Fruit fly (Drosophila melanogaster) whole organism, embryonic: ENCODE results near the gene CG31176.

Experiments
- B-H2 ChIP-seq: fragments of 200-800 bp; sonication (Bioruptor generic); optimal IDR thresholded peaks from 2 replicates; lab custom pipeline; 2018; ENCODE audit warnings: missing biosample characterization, mild to moderate bottlenecking, missing genetic modification characterization
- CG10654 ChIP-seq: fragments of 200-800 bp; sonication (Bioruptor generic); optimal IDR thresholded peaks from 2 replicates; lab custom pipeline; 2016; ENCODE audit warnings: missing biosample characterization, missing genetic modification characterization
- CG10959 ChIP-seq: fragments of 200-800 bp; sonication (Bioruptor generic); IDR thresholded peaks from 2 replicates; pipeline ENCODE4 v1.3.6; 2022; ENCODE audit warnings: missing biosample characterization, missing genetic modification characterization
- CG11085 ChIP-seq: fragments of 200-800 bp; sonication (Bioruptor generic); IDR thresholded peaks from 2 replicates; pipeline ENCODE4 v1.3.6; 2022; ENCODE audit warnings: missing biosample characterization, missing genetic modification characterization
- CG11247 ChIP-seq: fragments of 200-800 bp; sonication (Bioruptor generic); IDR thresholded peaks from 2 replicates; pipeline ENCODE4 v1.3.6; 2022; ENCODE audit warnings: missing biosample characterization, missing genetic modification characterization
- CG11398 ChIP-seq: fragments of 200-800 bp; sonication (Bioruptor generic); optimal IDR thresholded peaks from 2 replicates; lab custom pipeline; 2016; ENCODE audit warnings: missing biosample characterization, missing genetic modification characterization
- CG12942 ChIP-seq: fragments of 200-800 bp; sonication (Bioruptor generic); optimal IDR thresholded peaks from 3 replicates; lab custom pipeline; 2016; ENCODE audit warnings: missing biosample characterization, missing genetic modification characterization
- CG13123 ChIP-seq: fragments of 200-800 bp; sonication (Bioruptor generic); optimal IDR thresholded peaks from 2 replicates; lab custom pipeline; 2016; ENCODE audit warnings: missing biosample characterization, missing genetic modification characterization
- CG1529 ChIP-seq: fragments of 200-800 bp; sonication (Bioruptor generic); optimal IDR thresholded peaks from 3 replicates; lab custom pipeline; 2018; ENCODE audit warnings: missing biosample characterization, missing genetic modification characterization
- CG18764 ChIP-seq: fragments of 200-800 bp; sonication (Bioruptor generic); optimal IDR thresholded peaks from 3 replicates; lab custom pipeline; 2016; ENCODE audit warnings: missing biosample characterization, missing genetic modification characterization
- CG31365 ChIP-seq: fragments of 200-800 bp; sonication (Bioruptor generic); optimal IDR thresholded peaks from 2 replicates; lab custom pipeline; 2018; ENCODE audit warnings: missing biosample characterization, mild to moderate bottlenecking, missing genetic modification characterization
- CG3995 ChIP-seq: fragments of 200-800 bp; sonication (Bioruptor generic); optimal IDR thresholded peaks from 3 replicates; lab custom pipeline; 2016; ENCODE audit warnings: missing biosample characterization, missing genetic modification characterization
- CG4360 ChIP-seq: fragments of 200-800 bp; sonication (Bioruptor generic); IDR thresholded peaks from 2 replicates; pipeline ENCODE4 v1.3.6; 2022; ENCODE audit warnings: missing biosample characterization, missing genetic modification characterization
- CG4404 ChIP-seq: fragments of 200-800 bp; sonication (Bioruptor generic); IDR thresholded peaks from 2 replicates; pipeline ENCODE4 v1.3.6; 2022; ENCODE audit warnings: missing biosample characterization, missing genetic modification characterization
- CG4617 ChIP-seq: fragments of 200-800 bp; sonication (Bioruptor generic); optimal IDR thresholded peaks from 3 replicates; lab custom pipeline; 2016; ENCODE audit warnings: missing biosample characterization, missing genetic modification characterization, borderline replicate concordance
- CG6654 ChIP-seq: fragments of 200-800 bp; sonication (Bioruptor generic); optimal IDR thresholded peaks from 2 replicates; lab custom pipeline; 2017; ENCODE audit warnings: missing biosample characterization, mild to moderate bottlenecking, missing genetic modification characterization
- CG8388 ChIP-seq: fragments of 200-800 bp; sonication (Bioruptor generic); optimal IDR thresholded peaks from 2 replicates; lab custom pipeline; 2019; ENCODE audit warnings: missing biosample characterization, mild to moderate bottlenecking, missing genetic modification characterization, moderate library complexity
- CG8478 ChIP-seq: fragments of >200 bp; optimal IDR thresholded peaks from 2 replicates; lab custom pipeline; 2018
- CG9727 ChIP-seq: fragments of 200-800 bp; sonication (Bioruptor generic); optimal IDR thresholded peaks from 3 replicates; lab custom pipeline; 2017; ENCODE audit warnings: missing biosample characterization, mild to moderate bottlenecking, missing genetic modification characterization
- D19B ChIP-seq: fragments of 200-800 bp; sonication (Bioruptor generic); optimal IDR thresholded peaks from 2 replicates; lab custom pipeline; 2017; ENCODE audit warnings: missing biosample characterization, mild to moderate bottlenecking, missing genetic modification characterization
- Ets65A ChIP-seq: fragments of 200-800 bp; sonication (Bioruptor generic); peaks from one replicate; lab custom pipeline; 2016; ENCODE audit warnings: missing biosample characterization, missing genetic modification characterization
- H15 ChIP-seq: fragments of 200-800 bp; sonication (Bioruptor generic); IDR thresholded peaks from 3 replicates; pipeline ENCODE4 v1.3.6; 2022; ENCODE audit warnings: missing biosample characterization, missing genetic modification characterization
- Hand ChIP-seq: fragments of 200-800 bp; sonication (Bioruptor generic); optimal IDR thresholded peaks from 2 replicates; lab custom pipeline; 2017; ENCODE audit warnings: mild to moderate bottlenecking, missing biosample characterization, missing genetic modification reagents, missing genetic modification characterization
- Hmx ChIP-seq: fragments of 200-800 bp; sonication (Bioruptor generic); optimal IDR thresholded peaks from 2 replicates; lab custom pipeline; 2016; ENCODE audit warnings: missing biosample characterization, missing genetic modification characterization
- Lim3 ChIP-seq: fragments of 200-800 bp; sonication (Bioruptor generic); IDR thresholded peaks from 2 replicates; pipeline ENCODE4 v1.3.6; 2022; ENCODE audit warnings: missing biosample characterization, missing genetic modification characterization
- Med ChIP-seq: fragments of 200-800 bp; sonication (Bioruptor generic); peaks from one replicate; lab custom pipeline; 2016; ENCODE audit warnings: missing biosample characterization, missing genetic modification characterization, mild to moderate bottlenecking, inconsistent platforms, moderate library complexity
- Mes4 ChIP-seq: fragments of 200-800 bp; sonication (Bioruptor generic); optimal IDR thresholded peaks from 2 replicates; lab custom pipeline; 2016; ENCODE audit warnings: missing biosample characterization, missing genetic modification characterization
- Oaz ChIP-seq: fragments of 200-800 bp; sonication (Bioruptor generic); IDR thresholded peaks from 2 replicates; pipeline ENCODE4 v1.3.6; 2022; ENCODE audit warnings: missing biosample characterization, missing genetic modification characterization
- PHDP ChIP-seq: fragments of 200-800 bp; sonication (Bioruptor generic); optimal IDR thresholded peaks from 3 replicates; lab custom pipeline; 2018; ENCODE audit warnings: missing biosample characterization, mild to moderate bottlenecking, missing genetic modification characterization, moderate library complexity
- Scr ChIP-seq: fragments of 200-800 bp; sonication (Bioruptor generic); IDR thresholded peaks from 2 replicates; pipeline ENCODE4 v1.3.6; 2022; ENCODE audit warnings: missing biosample characterization, missing genetic modification characterization; ENCODE audit not compliant: partially characterized antibody
- Spps ChIP-seq: fragments of 200-800 bp; sonication (Bioruptor generic); optimal IDR thresholded peaks from 2 replicates; lab custom pipeline; 2018; ENCODE audit warnings: missing biosample characterization, mild to moderate bottlenecking, missing genetic modification characterization
- Tbp ChIP-seq: fragments of >200 bp; optimal IDR thresholded peaks from 2 replicates; lab custom pipeline; 2018; ENCODE audit warnings: missing biosample characterization, missing genetic modification characterization
- Usf ChIP-seq: fragments of 200-800 bp; sonication (Bioruptor generic); optimal IDR thresholded peaks from 2 replicates; lab custom pipeline; 2017; ENCODE audit warnings: missing genotype, missing biosample characterization, missing genetic modification characterization
- Vsx1 ChIP-seq: fragments of 200-800 bp; sonication (Bioruptor generic); optimal IDR thresholded peaks from 2 replicates; lab custom pipeline; 2017; ENCODE audit warnings: missing biosample characterization, mild to moderate bottlenecking, missing genetic modification characterization, missing genetic modification reagents
- ap ChIP-seq: fragments of 200-800 bp; sonication (Bioruptor generic); IDR thresholded peaks from 2 replicates; pipeline ENCODE4 v1.3.6; 2022; ENCODE audit warnings: missing biosample characterization, missing genetic modification characterization
- ato ChIP-seq: fragments of 200-800 bp; sonication (Bioruptor generic); IDR thresholded peaks from 2 replicates; pipeline ENCODE4 v1.3.6; 2022; ENCODE audit warnings: missing biosample characterization, missing genetic modification characterization; ENCODE audit not compliant: partially characterized antibody
- danr ChIP-seq: fragments of 200-800 bp; sonication (Bioruptor generic); IDR thresholded peaks from 2 replicates; pipeline ENCODE4 v1.3.6; 2022; ENCODE audit warnings: missing biosample characterization, missing genetic modification characterization
- dimm ChIP-seq: fragments of 200-800 bp; sonication (Bioruptor generic); IDR thresholded peaks from 2 replicates; pipeline ENCODE4 v1.3.6; 2022; ENCODE audit warnings: missing biosample characterization, missing genetic modification characterization
- dmrt99B ChIP-seq: fragments of 200-800 bp; sonication (Bioruptor generic); optimal IDR thresholded peaks from 2 replicates; lab custom pipeline; 2018; ENCODE audit warnings: missing biosample characterization, mild to moderate bottlenecking, missing genetic modification characterization, moderate library complexity
- dysf ChIP-seq: fragments of 200-800 bp; sonication (Bioruptor generic); IDR thresholded peaks from 3 replicates; pipeline ENCODE4 v1.3.6; 2022; ENCODE audit warnings: missing biosample characterization, missing genetic modification characterization
- en ChIP-seq: fragments of 200-800 bp; sonication (Bioruptor generic); optimal IDR thresholded peaks from 2 replicates; lab custom pipeline; 2016; ENCODE audit warnings: missing biosample characterization, missing genetic modification characterization
- fru ChIP-seq: fragments of >200 bp; optimal IDR thresholded peaks from 2 replicates; lab custom pipeline; 2017
- gfzf ChIP-seq: fragments of 200-800 bp; sonication (Bioruptor generic); optimal IDR thresholded peaks from 2 replicates; lab custom pipeline; 2016; ENCODE audit warnings: missing biosample characterization, mild to moderate bottlenecking, missing genetic modification characterization, moderate library complexity
- gro ChIP-seq: fragments of 200-800 bp; sonication (Bioruptor generic); optimal IDR thresholded peaks from 2 replicates; lab custom pipeline; 2016; ENCODE audit warnings: missing biosample characterization, missing genetic modification characterization
- kni ChIP-seq: fragments of 200-800 bp; sonication (Bioruptor generic); optimal IDR thresholded peaks from 3 replicates; lab custom pipeline; 2017; ENCODE audit warnings: mild to moderate bottlenecking, missing biosample characterization, missing genetic modification reagents, missing genetic modification characterization
- nom ChIP-seq: fragments of 200-800 bp; sonication (Bioruptor generic); optimal IDR thresholded peaks from 2 replicates; lab custom pipeline; 2017; ENCODE audit warnings: missing biosample characterization, missing genetic modification characterization, mild to moderate bottlenecking, moderate library complexity, missing genetic modification reagents
- peb ChIP-seq: fragments of 200-800 bp; sonication (Bioruptor generic); IDR thresholded peaks from 2 replicates; pipeline ENCODE4 v1.3.6; 2022; ENCODE audit warnings: missing biosample characterization, missing genetic modification characterization
- ro ChIP-seq: fragments of 200-800 bp; sonication (Bioruptor generic); IDR thresholded peaks from 2 replicates; pipeline ENCODE4 v1.3.6; 2022; ENCODE audit warnings: missing biosample characterization, missing genetic modification characterization
- sd ChIP-seq: fragments of 200-800 bp; sonication (Bioruptor generic); optimal IDR thresholded peaks from 3 replicates; lab custom pipeline; 2018; ENCODE audit warnings: missing biosample characterization, mild to moderate bottlenecking, missing genetic modification characterization, moderate library complexity
- ssp ChIP-seq: fragments of 200-800 bp; sonication (Bioruptor generic); IDR thresholded peaks from 2 replicates; pipeline ENCODE4 v1.3.6; 2022; ENCODE audit warnings: missing biosample characterization, missing genetic modification characterization
- unc-4 ChIP-seq: fragments of 200-800 bp; sonication (Bioruptor generic); IDR thresholded peaks from 2 replicates; pipeline ENCODE4 v1.3.6; 2022; ENCODE audit warnings: missing biosample characterization, missing genetic modification characterization; ENCODE audit not compliant: partially characterized antibody
- wdn ChIP-seq: fragments of 200-800 bp; sonication (Bioruptor generic); IDR thresholded peaks from 2 replicates; pipeline ENCODE4 v1.3.6; 2022; ENCODE audit warnings: missing biosample characterization, missing genetic modification characterization

CG31176 gene

dm6 chr3R:21662501-21663007, 56.9 kb downstream of the CG31176 start, which contains the start of gene Archease (continued):
- TF ChIP-seq H15 (GFP tag; lab: Robert Waterston, UW): 0 out of 3 replicates have a peak, but pooled peaks have one; percentile 40
- TF ChIP-seq Scr (GFP tag; lab: Robert Waterston, UW): peak; percentile 12; the same call in 1 of the 2 replicates
- no peak for TF ChIP-seq dimm
- no peak for TF ChIP-seq Mes4
- TF ChIP-seq Spps: peak; percentile 23
- TF ChIP-seq kni (GFP tag; lab: Kevin White, UChicago): no peak
- no peak for TF ChIP-seq CG4404 (GFP tag; lab: Robert Waterston, UW)
- no peak for TF ChIP-seq CG6654
- no peak for TF ChIP-seq D19B (GFP tag; lab: Kevin White, UChicago)
- no peak for TF ChIP-seq CG12942 (GFP tag; lab: Kevin White, UChicago)
- TF ChIP-seq wdn (GFP tag; lab: Robert Waterston, UW): no peak
- peak; percentile 65 for TF ChIP-seq dmrt99B (tag; lab: Kevin White, UChicago)
- peak; percentile 40 for TF ChIP-seq CG9727 (GFP tag; lab: Kevin White, UChicago)
- peak; percentile 55 for TF ChIP-seq Hand (GFP tag; lab: Kevin White, UChicago)
- peak; percentile 22 for TF ChIP-seq CG1529 (GFP tag; lab: Kevin White, UChicago)
- no peak for TF ChIP-seq Tbp (GFP tag; lab: Kevin White, UChicago)
- peak; percentile 11 for TF ChIP-seq CG4617
- peak; percentile 68 for TF ChIP-seq B-H2 (GFP tag; lab: Kevin White, UChicago)
- TF ChIP-seq danr (GFP tag; lab: Robert Waterston, UW): no peak
- TF ChIP-seq CG8478 (lab: Kevin White, UChicago): no peak
- TF ChIP-seq gfzf (GFP tag; lab: Kevin White, UChicago): peak; percentile 77
- TF ChIP-seq sd (tag; lab: Kevin White, UChicago): no peak
- TF ChIP-seq CG10654: no peak
- no peak for TF ChIP-seq CG11085 (GFP tag; lab: Robert Waterston, UW)
- TF ChIP-seq en: no peak
- TF ChIP-seq CG3995 (GFP tag; lab: Kevin White, UChicago): peak; percentile 20
- TF ChIP-seq unc-4 (GFP tag; lab: Robert Waterston, UW): no peak
- TF ChIP-seq Usf: no peak
- no peak for TF ChIP-seq Ets65A
- no peak for TF ChIP-seq ro
- no peak for TF ChIP-seq CG10959 (GFP tag; lab: Robert Waterston, UW)
- no peak for TF ChIP-seq CG13123 (GFP tag; lab: Kevin White, UChicago)
- peak; percentile 87 for TF ChIP-seq CG4360 (GFP tag; lab: Robert Waterston, UW)
- TF ChIP-seq CG11247 (GFP tag; lab: Robert Waterston, UW): peak; percentile 13; the same call in 1 of the 2 replicates
- no peak for TF ChIP-seq Lim3 (GFP tag; lab: Robert Waterston, UW)
- TF ChIP-seq CG11398 (GFP tag; lab: Kevin White, UChicago): peak; percentile 3
- TF ChIP-seq PHDP (tag; lab: Kevin White, UChicago): peak; percentile 77
- TF ChIP-seq ap (GFP tag; lab: Robert Waterston, UW): no peak
- no peak for TF ChIP-seq peb
- TF ChIP-seq dysf (GFP tag; lab: Robert Waterston, UW): peak; percentile 34; the same call in 1 of the 3 replicates
- peak; percentile 86 for TF ChIP-seq Med
- peak; percentile 48 for TF ChIP-seq gro (GFP tag; lab: Kevin White, UChicago)
- TF ChIP-seq fru (lab: Kevin White, UChicago): no peak
- no peak for TF ChIP-seq Oaz (GFP tag; lab: Robert Waterston, UW)
- TF ChIP-seq Hmx: peak; percentile 23
- TF ChIP-seq CG31365 (tag; lab: Kevin White, UChicago): peak; percentile 42
- TF ChIP-seq CG8388 (GFP tag; lab: Kevin White, UChicago): peak; percentile 28
- TF ChIP-seq Vsx1 (GFP tag; lab: Kevin White, UChicago): no peak
- peak; percentile 14 for TF ChIP-seq CG18764 (GFP tag; lab: Kevin White, UChicago)
- TF ChIP-seq nom (GFP tag; lab: Kevin White, UChicago): peak; percentile 73
- TF ChIP-seq ssp (GFP tag; lab: Robert Waterston, UW): no peak
- peak; percentile 8; the same call in 1 of the 2 replicates for TF ChIP-seq ato (GFP tag; lab: Robert Waterston, UW)
